Worm (Caenorhabditis elegans) whole organism, L2 larva: ENCODE data around the gene sup-1.

ENCODE experiments used
- R02D3.7 ChIP-seq: fragments of 150-350 bp; optimal IDR thresholded peaks from 2 replicates; lab custom pipeline; 2014; ENCODE audit warnings: missing biosample characterization, missing genetic modification characterization
- Y55F3AM.14 ChIP-seq: fragments of 200-800 bp; sonication (Bioruptor generic); optimal IDR thresholded peaks from 2 replicates; lab custom pipeline; 2018; ENCODE audit warnings: mild to moderate bottlenecking, missing genetic modification characterization, missing compliant biosample characterization
- aly-2 ChIP-seq: fragments of 150-350 bp; optimal IDR thresholded peaks from 2 replicates; lab custom pipeline; 2014; ENCODE audit warnings: missing biosample characterization, missing genetic modification characterization
- ceh-82 ChIP-seq: fragments of 150-350 bp; optimal IDR thresholded peaks from 2 replicates; lab custom pipeline; 2014; ENCODE audit warnings: missing biosample characterization, missing genetic modification characterization
- crh-2 ChIP-seq: sonication (generic microtip); optimal IDR thresholded peaks from 2 replicates; lab custom pipeline; 2017; ENCODE audit warnings: missing biosample characterization, missing genetic modification characterization
- dmd-4 ChIP-seq: sonication (generic microtip); optimal IDR thresholded peaks from 2 replicates; lab custom pipeline; 2017; ENCODE audit warnings: missing biosample characterization, missing genetic modification characterization
- elt-1 ChIP-seq: fragments of 150-350 bp; optimal IDR thresholded peaks from 2 replicates; lab custom pipeline; 2014; ENCODE audit warnings: missing biosample characterization, missing genetic modification characterization
- fos-1 ChIP-seq: fragments of 150-350 bp; optimal IDR thresholded peaks from 2 replicates; lab custom pipeline; 2014; ENCODE audit warnings: missing biosample characterization, missing genetic modification characterization
- gmeb-1 ChIP-seq: fragments of 150-350 bp; optimal IDR thresholded peaks from 2 replicates; lab custom pipeline; 2014; ENCODE audit warnings: missing biosample characterization, missing genetic modification characterization
- lin-13 ChIP-seq: fragments of 150-350 bp; optimal IDR thresholded peaks from 2 replicates; lab custom pipeline; 2014; ENCODE audit warnings: missing biosample characterization, missing genetic modification reagents, missing genetic modification characterization
- lin-39 ChIP-seq: fragments of 150-350 bp; optimal IDR thresholded peaks from 2 replicates; lab custom pipeline; 2014; ENCODE audit warnings: missing biosample characterization, missing genetic modification reagents, missing genetic modification characterization
- mbf-1 ChIP-seq: sonication (generic microtip); optimal IDR thresholded peaks from 2 replicates; lab custom pipeline; 2017; ENCODE audit warnings: missing biosample characterization, missing genetic modification characterization
- nhr-10 ChIP-seq: sonication (generic microtip); optimal IDR thresholded peaks from 2 replicates; lab custom pipeline; 2017; ENCODE audit warnings: missing biosample characterization, missing genetic modification characterization
- nhr-129 ChIP-seq: fragments of 150-350 bp; optimal IDR thresholded peaks from 2 replicates; lab custom pipeline; 2014; ENCODE audit warnings: missing biosample characterization, missing genetic modification characterization
- nhr-21 ChIP-seq: fragments of 150-350 bp; optimal IDR thresholded peaks from 2 replicates; lab custom pipeline; 2014; ENCODE audit warnings: missing biosample characterization, missing genetic modification characterization
- nhr-23 ChIP-seq: fragments of 150-350 bp; optimal IDR thresholded peaks from 2 replicates; lab custom pipeline; 2014; ENCODE audit warnings: missing biosample characterization, missing genetic modification reagents, missing genetic modification characterization
- nhr-237 ChIP-seq: fragments of 150-350 bp; optimal IDR thresholded peaks from 2 replicates; lab custom pipeline; 2014; ENCODE audit warnings: missing biosample characterization, missing genetic modification characterization
- nhr-25 ChIP-seq: fragments of 150-350 bp; sonication (generic microtip); optimal IDR thresholded peaks from 3 replicates; lab custom pipeline; 2014; ENCODE audit warnings: missing biosample characterization, missing genetic modification characterization
- peb-1 ChIP-seq: fragments of 150-350 bp; optimal IDR thresholded peaks from 2 replicates; lab custom pipeline; 2014; ENCODE audit warnings: missing biosample characterization, missing genetic modification characterization
- sem-4 ChIP-seq: fragments of 150-350 bp; optimal IDR thresholded peaks from 2 replicates; lab custom pipeline; 2014; ENCODE audit warnings: missing biosample characterization, missing genetic modification reagents, missing genetic modification characterization
- skn-1 ChIP-seq: sonication (generic microtip); optimal IDR thresholded peaks from 2 replicates; lab custom pipeline; 2017; ENCODE audit warnings: missing biosample characterization, missing genetic modification characterization
- sma-3 ChIP-seq: sonication (generic microtip); optimal IDR thresholded peaks from 2 replicates; lab custom pipeline; 2016; ENCODE audit warnings: missing genetic modification reagents, missing genetic modification characterization, missing compliant biosample characterization
- sma-9 ChIP-seq, 2 experiments: fragments of 150-350 bp in 1 of 2; sonication (generic microtip) in 1 of 2; optimal IDR thresholded peaks; 2 replicates each; lab custom pipeline; 2014 to 2016; ENCODE audit warnings: missing genetic modification characterization in 2 of 2, mild to moderate bottlenecking in 1 of 2, missing biosample characterization in 1 of 2, missing compliant biosample characterization in 1 of 2, missing genetic modification reagents in 1 of 2, moderate library complexity in 1 of 2
- snpc-4 ChIP-seq: fragments of 150-350 bp; optimal IDR thresholded peaks from 2 replicates; lab custom pipeline; 2014; ENCODE audit warnings: missing biosample characterization, missing genetic modification characterization
- unc-39 ChIP-seq: fragments of 150-350 bp; optimal IDR thresholded peaks from 2 replicates; lab custom pipeline; 2014; ENCODE audit warnings: missing biosample characterization, missing genetic modification characterization
- unc-55 ChIP-seq: fragments of 150-350 bp; sonication (generic microtip); optimal IDR thresholded peaks from 3 replicates; lab custom pipeline; 2014; ENCODE audit warnings: missing biosample characterization, missing genetic modification reagents, missing genetic modification characterization
- ztf-11 ChIP-seq: sonication (generic microtip); optimal IDR thresholded peaks from 2 replicates; lab custom pipeline; 2017; ENCODE audit warnings: missing biosample characterization, missing genetic modification characterization
- ztf-4 ChIP-seq: fragments of 150-350 bp; optimal IDR thresholded peaks from 2 replicates; lab custom pipeline; 2014; ENCODE audit warnings: missing biosample characterization, missing genetic modification characterization

Gene sup-1

ce11 chrIII:11689303-11689702, 48.1 kb downstream of the sup-1 start (continued):
- TF ChIP-seq nhr-21 (tag; lab: Kevin White, UChicago) (peak; percentile 53), ztf-4 (peak; percentile 9), nhr-237 (no peak), nhr-129 (tag; lab: Kevin White, UChicago) (peak; percentile 75), peb-1 (tag; lab: Kevin White, UChicago) (no peak), fos-1 (tag; lab: Kevin White, UChicago) (peak; percentile 96), R02D3.7 (tag; lab: Kevin White, UChicago) (no peak)

ce11 chrIII:11684770-11685169, 52.7 kb downstream of the sup-1 start:
- no peak for TF ChIP-seq Y55F3AM.14 (GFP tag; lab: Kevin White, UChicago)
- no peak for TF ChIP-seq ceh-82 (tag; lab: Kevin White, UChicago)
- peak; percentile 67 for TF ChIP-seq sma-9 (GFP tag; optimal IDR thresholded peaks at IDR 0.05; lab: Kevin White, UChicago)
- TF ChIP-seq sma-9 (tag; optimal IDR thresholded peaks at IDR 0.05; lab: Kevin White, UChicago), result no peak
- TF ChIP-seq gmeb-1 (tag; lab: Kevin White, UChicago), result peak; percentile 19
- TF ChIP-seq mbf-1, result no peak
- no peak for TF ChIP-seq nhr-10 (tag; lab: Kevin White, UChicago)
- TF ChIP-seq snpc-4, result no peak
- peak; percentile 56 for TF ChIP-seq crh-2 (tag; lab: Kevin White, UChicago)
- TF ChIP-seq fos-1 (tag; lab: Kevin White, UChicago), result peak; percentile 66
- TF ChIP-seq ztf-11 (tag; lab: Kevin White, UChicago), result no peak
- no peak for TF ChIP-seq nhr-23
- no peak for TF ChIP-seq sem-4 (tag; lab: Kevin White, UChicago)
- peak; percentile 44 for TF ChIP-seq sma-3 (GFP tag; lab: Kevin White, UChicago)
- TF ChIP-seq dmd-4 (tag; lab: Kevin White, UChicago), result no peak
- TF ChIP-seq elt-1 (tag; lab: Kevin White, UChicago), result no peak
- no peak for TF ChIP-seq lin-13 (GFP tag; lab: Kevin White, UChicago)
- no peak for TF ChIP-seq unc-55 (GFP tag; lab: Kevin White, UChicago)
- TF ChIP-seq aly-2 (tag; lab: Kevin White, UChicago), result no peak
- TF ChIP-seq, all 48 proteins: peak for 5

ce11 chrIII:11683790-11684189, 53.6 kb downstream of the sup-1 start:
- no peak for TF ChIP-seq skn-1 (tag; lab: Kevin White, UChicago)
- TF ChIP-seq unc-39 (tag; lab: Kevin White, UChicago), result no peak
- no peak for TF ChIP-seq nhr-25 (tag; lab: Kevin White, UChicago)
- no peak for TF ChIP-seq aly-2 (tag; lab: Kevin White, UChicago)
- TF ChIP-seq lin-39 (tag; lab: Kevin White, UChicago), result no peak
- no peak for TF ChIP-seq dmd-4 (tag; lab: Kevin White, UChicago)
- no peak for TF ChIP-seq unc-55 (GFP tag; lab: Kevin White, UChicago)
